Fruit fly (Drosophila melanogaster): ENCODE results near the gene BBS8.

DNA sequence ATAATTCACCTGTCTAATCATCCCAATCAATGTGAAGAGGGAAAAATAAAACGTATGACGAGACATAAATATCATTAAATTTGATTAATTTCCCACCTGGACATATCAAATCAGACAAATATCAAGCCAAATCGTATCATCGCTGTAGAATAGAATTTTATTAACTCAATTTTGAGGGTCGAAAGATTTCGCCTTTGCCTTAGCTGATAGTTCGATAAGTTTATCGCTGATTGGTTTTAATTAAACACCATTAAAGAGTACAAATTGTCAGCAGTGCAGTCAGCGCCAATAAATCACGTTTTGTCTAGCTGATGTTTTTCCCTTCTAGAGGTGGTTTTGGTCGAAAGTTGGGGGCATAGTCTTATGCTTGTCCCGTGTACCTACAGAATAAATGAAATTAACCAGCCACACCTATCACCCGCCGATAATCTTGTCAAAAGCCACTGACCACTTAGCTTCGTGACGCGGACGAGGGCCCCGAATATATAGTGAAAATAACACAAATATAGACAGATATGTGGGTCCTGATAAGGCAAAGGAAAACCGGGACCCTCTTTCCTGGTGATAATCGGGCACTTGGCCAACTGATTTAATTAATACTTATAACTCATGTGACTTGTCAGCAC is 43.7 kb upstream of the BBS8 start:
- no peak for TF ChIP-seq CG8478 (optimal IDR thresholded peaks at IDR 0.05)
- no peak for TF ChIP-seq CTCF (optimal IDR thresholded peaks at IDR 0.05)

Data from S2 (cell line).